Fruit fly (Drosophila melanogaster): ENCODE measurements around the gene FucT6.
A peak's percentile ranks its signal among the peaks of the same experiment; 100 is the strongest.

Gene FucT6

DNA sequence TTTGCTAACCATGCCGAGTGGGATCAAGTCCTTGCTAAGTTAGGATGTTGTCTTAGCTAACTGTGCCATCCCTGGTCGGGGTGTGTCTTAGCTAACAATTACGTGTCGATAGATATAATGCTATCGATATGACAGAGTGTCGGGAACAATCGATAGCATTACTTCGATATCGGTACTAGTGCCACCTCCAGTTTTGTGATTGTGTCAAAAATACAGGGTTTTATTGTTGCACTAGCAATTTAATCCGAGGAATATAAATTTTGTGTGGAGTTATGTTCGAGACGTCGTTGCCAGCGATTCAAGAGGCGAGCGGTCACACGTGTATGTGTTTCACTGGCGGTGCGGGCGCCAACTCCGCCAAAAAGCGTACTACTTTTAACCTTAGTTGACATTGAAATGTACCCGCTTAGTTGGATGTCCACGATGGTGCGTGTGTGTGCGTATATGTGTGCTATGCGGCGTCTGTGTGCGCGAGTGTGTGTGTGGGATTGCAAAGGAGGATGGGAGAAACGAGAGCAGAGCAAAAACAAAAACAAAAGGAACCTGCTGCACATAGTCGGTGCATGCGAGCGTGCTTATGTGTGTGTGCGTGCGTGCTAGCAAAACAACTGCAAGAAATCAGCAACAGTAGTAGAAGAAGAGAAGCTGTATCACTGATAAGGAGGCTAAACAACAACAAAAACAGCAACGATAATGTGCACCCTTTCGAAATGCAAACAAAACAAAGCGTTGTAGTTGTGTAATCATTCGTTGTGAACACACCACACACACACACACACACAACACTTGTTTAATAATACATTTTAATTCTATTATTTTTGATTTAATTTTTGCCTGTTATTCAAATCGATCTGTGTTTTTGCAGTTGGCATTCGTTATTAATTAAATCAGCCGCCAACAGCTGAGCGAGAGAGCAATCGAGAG lies 14.5 kb downstream of the FucT6 start, which contains the start of gene PhKgamma (continued):
- TF ChIP-seq CG9932 (GFP tag; IDR thresholded peaks at IDR 0.05): no peak; the same call in 1 of the 2 replicates
- no peak for TF ChIP-seq luna (GFP tag; optimal IDR thresholded peaks at IDR 0.05)
- no peak for TF ChIP-seq wek (GFP tag; optimal IDR thresholded peaks at IDR 0.05)
- TF ChIP-seq nom (GFP tag; optimal IDR thresholded peaks at IDR 0.05): peak; percentile 82
- no peak for TF ChIP-seq CG2199 (GFP tag; IDR thresholded peaks at IDR 0.05)
- TF ChIP-seq E2f2 (GFP tag; IDR thresholded peaks at IDR 0.05): peak; percentile 59
- TF ChIP-seq grau (tag; optimal IDR thresholded peaks at IDR 0.05): peak; percentile 41
- TF ChIP-seq stc (GFP tag; IDR thresholded peaks at IDR 0.05): no peak
- peak; percentile 62 for TF ChIP-seq Fer1 (GFP tag; optimal IDR thresholded peaks at IDR 0.05)
- TF ChIP-seq CG17912 (GFP tag; optimal IDR thresholded peaks at IDR 0.05): peak; percentile 45
- peak; percentile 61 for TF ChIP-seq CG4360 (GFP tag; IDR thresholded peaks at IDR 0.05)
- peak; percentile 2 for TF ChIP-seq Side (GFP tag; optimal IDR thresholded peaks at IDR 0.05)
- TF ChIP-seq CG4617 (GFP tag; optimal IDR thresholded peaks at IDR 0.05; ENCODE audit: borderline replicate concordance): peak; percentile 52
- TF ChIP-seq TFAM (GFP tag; optimal IDR thresholded peaks at IDR 0.05): no peak
- peak; percentile 46 for TF ChIP-seq CG2120 (GFP tag; optimal IDR thresholded peaks at IDR 0.05)
- TF ChIP-seq CG11695 (GFP tag; IDR thresholded peaks at IDR 0.05): no peak
- TF ChIP-seq Mrtf (GFP tag; IDR thresholded peaks at IDR 0.05): no peak
- TF ChIP-seq repo (GFP tag; optimal IDR thresholded peaks at IDR 0.05): no peak
- TF ChIP-seq Six4 (GFP tag; optimal IDR thresholded peaks at IDR 0.05): no peak
- TF ChIP-seq Usf (GFP tag; optimal IDR thresholded peaks at IDR 0.05): no peak
- TF ChIP-seq gem (tag; optimal IDR thresholded peaks at IDR 0.05): peak; percentile 21
- peak; percentile 48 for TF ChIP-seq vvl (GFP tag; IDR thresholded peaks at IDR 0.05)
- TF ChIP-seq CG12071 (GFP tag; optimal IDR thresholded peaks at IDR 0.05): no peak
- TF ChIP-seq row (GFP tag; IDR thresholded peaks at IDR 0.05): peak; percentile 38; the same call in 1 of the 3 replicates
- no peak for TF ChIP-seq E2f1 (GFP tag; IDR thresholded peaks at IDR 0.05)
- TF ChIP-seq CG6765 (GFP tag; optimal IDR thresholded peaks at IDR 0.05): no peak
- no peak for TF ChIP-seq CG8388 (GFP tag; optimal IDR thresholded peaks at IDR 0.05)
- no peak for TF ChIP-seq danr (GFP tag; IDR thresholded peaks at IDR 0.05)
- peak; percentile 21 for TF ChIP-seq Nf-YC (tag; optimal IDR thresholded peaks at IDR 0.05)
- TF ChIP-seq CG4282 (GFP tag; optimal IDR thresholded peaks at IDR 0.05): no peak
- TF ChIP-seq D (optimal IDR thresholded peaks at IDR 0.05): peak; percentile 86
- no peak for TF ChIP-seq D (GFP tag; optimal IDR thresholded peaks at IDR 0.05)
- TF ChIP-seq phol (tag; optimal IDR thresholded peaks at IDR 0.05): peak; percentile 63
- peak; percentile 59 for TF ChIP-seq CG8478 (optimal IDR thresholded peaks at IDR 0.05)
- peak; percentile 83 for TF ChIP-seq mld (GFP tag; IDR thresholded peaks at IDR 0.05; ENCODE audit: partially characterized antibody)
- TF ChIP-seq CG5245 (GFP tag; optimal IDR thresholded peaks at IDR 0.05): no peak
- TF ChIP-seq CG3847 (GFP tag; IDR thresholded peaks at IDR 0.05): peak; percentile 38
- TF ChIP-seq CG1602 (GFP tag; optimal IDR thresholded peaks at IDR 0.05): no peak
- peak; percentile 92 for TF ChIP-seq unc-4 (GFP tag; IDR thresholded peaks at IDR 0.05; ENCODE audit: partially characterized antibody)
- no peak for TF ChIP-seq CG34422 (GFP tag; IDR thresholded peaks at IDR 0.05)
- TF ChIP-seq Drgx (GFP tag; IDR thresholded peaks at IDR 0.05): 0 out of 2 replicates have a peak, but pooled peaks have one; percentile 7
- no peak for TF ChIP-seq Trl (optimal IDR thresholded peaks at IDR 0.05)
- TF ChIP-seq Trl (GFP tag; optimal IDR thresholded peaks at IDR 0.05): peak; percentile 11
- peak; percentile 1 for TF ChIP-seq CG3163 (GFP tag; optimal IDR thresholded peaks at IDR 0.05)
- TF ChIP-seq tna (GFP tag; IDR thresholded peaks at IDR 0.05; ENCODE audit: partially characterized antibody): peak; percentile 80
- peak; percentile 15 for TF ChIP-seq slou (GFP tag; optimal IDR thresholded peaks at IDR 0.05)
- peak; percentile 41 for TF ChIP-seq slbo (GFP tag; IDR thresholded peaks at IDR 0.05)
- no peak for TF ChIP-seq ap (GFP tag; IDR thresholded peaks at IDR 0.05)
- 0 out of 3 replicates have a peak, but pooled peaks have one; percentile 15 for TF ChIP-seq zfh1 (GFP tag; IDR thresholded peaks at IDR 0.05)
- peak; percentile 17 for TF ChIP-seq cad (GFP tag; optimal IDR thresholded peaks at IDR 0.05)
- no peak for TF ChIP-seq zf30C (GFP tag; optimal IDR thresholded peaks at IDR 0.05)

All from whole organism, embryonic.